Fruit fly (Drosophila melanogaster) whole organism, embryonic: ENCODE measurements around the gene CG32639.

Source experiments
- Atf6 ChIP-seq: fragments of 200-800 bp; sonication (Bioruptor generic); IDR thresholded peaks from 2 replicates; pipeline ENCODE4 v1.3.6; 2022; ENCODE audit warnings: missing biosample characterization, missing genetic modification characterization
- Awh ChIP-seq: fragments of 200-800 bp; sonication (Bioruptor generic); IDR thresholded peaks from 2 replicates; pipeline ENCODE4, ENCODE4 v1.3.6; 2022; ENCODE audit warnings: missing biosample characterization, missing genetic modification characterization
- BtbVII ChIP-seq: fragments of 200-800 bp; sonication (Bioruptor generic); optimal IDR thresholded peaks from 3 replicates; lab custom pipeline; 2017; ENCODE audit warnings: missing biosample characterization, mild to moderate bottlenecking, missing genetic modification characterization
- CG10565 ChIP-seq: fragments of 200-800 bp; sonication (Bioruptor generic); optimal IDR thresholded peaks from 3 replicates; lab custom pipeline; 2016; ENCODE audit warnings: missing biosample characterization, mild to moderate bottlenecking, missing genetic modification characterization
- CG12104 ChIP-seq: fragments of 200-800 bp; sonication (Bioruptor generic); optimal IDR thresholded peaks from 3 replicates; lab custom pipeline; 2016; ENCODE audit warnings: missing biosample characterization, missing genetic modification characterization
- CG1529 ChIP-seq: fragments of 200-800 bp; sonication (Bioruptor generic); optimal IDR thresholded peaks from 3 replicates; lab custom pipeline; 2018; ENCODE audit warnings: missing biosample characterization, missing genetic modification characterization
- CG1603 ChIP-seq: fragments of 200-800 bp; sonication (Bioruptor generic); optimal IDR thresholded peaks from 2 replicates; lab custom pipeline; 2019; ENCODE audit warnings: missing biosample characterization, mild to moderate bottlenecking, missing genetic modification characterization, moderate library complexity
- CG2116 ChIP-seq: fragments of 200-800 bp; sonication (Bioruptor generic); optimal IDR thresholded peaks from 3 replicates; lab custom pipeline; 2018; ENCODE audit warnings: missing biosample characterization, mild to moderate bottlenecking, missing genetic modification characterization
- CG2120 ChIP-seq: fragments of 200-800 bp; sonication (Bioruptor generic); optimal IDR thresholded peaks from 3 replicates; lab custom pipeline; 2016; ENCODE audit warnings: missing biosample characterization, missing genetic modification characterization
- CG2199 ChIP-seq: fragments of 200-800 bp; sonication (Bioruptor generic); IDR thresholded peaks from 3 replicates; pipeline ENCODE4 v1.3.6; 2022; ENCODE audit warnings: missing biosample characterization, missing genetic modification characterization
- CG2875 ChIP-seq: fragments of 200-800 bp; sonication (Bioruptor generic); optimal IDR thresholded peaks from 2 replicates; lab custom pipeline; 2017; ENCODE audit warnings: missing biosample characterization, mild to moderate bottlenecking, missing genetic modification characterization, missing genetic modification reagents
- CG30431 ChIP-seq: fragments of 200-800 bp; sonication (Bioruptor generic); optimal IDR thresholded peaks from 2 replicates; lab custom pipeline; 2017; ENCODE audit warnings: missing biosample characterization, missing genetic modification characterization
- CG32532 ChIP-seq: fragments of 200-800 bp; sonication (Bioruptor generic); IDR thresholded peaks from 2 replicates; pipeline ENCODE4 v1.3.6; 2022; ENCODE audit warnings: missing biosample characterization, missing genetic modification characterization
- CG5180 ChIP-seq: fragments of 200-800 bp; sonication (Bioruptor generic); optimal IDR thresholded peaks from 3 replicates; lab custom pipeline; 2017; ENCODE audit warnings: missing biosample characterization, missing genetic modification characterization, mild to moderate bottlenecking, moderate library complexity, missing genetic modification reagents
- CG6654 ChIP-seq: fragments of 200-800 bp; sonication (Bioruptor generic); optimal IDR thresholded peaks from 2 replicates; lab custom pipeline; 2017; ENCODE audit warnings: missing biosample characterization, mild to moderate bottlenecking, missing genetic modification characterization
- CG6683 ChIP-seq: fragments of 200-800 bp; sonication (Bioruptor generic); optimal IDR thresholded peaks from 2 replicates; lab custom pipeline; 2017; ENCODE audit warnings: missing biosample characterization, mild to moderate bottlenecking, missing genetic modification characterization, missing genetic modification reagents
- CG7556 ChIP-seq: fragments of 200-800 bp; sonication (Bioruptor generic); optimal IDR thresholded peaks from 2 replicates; lab custom pipeline; 2017; ENCODE audit warnings: missing biosample characterization, mild to moderate bottlenecking, missing genetic modification characterization
- CG7928 ChIP-seq: fragments of 200-800 bp; sonication (Bioruptor generic); optimal IDR thresholded peaks from 2 replicates; lab custom pipeline; 2017; ENCODE audit warnings: missing biosample characterization, mild to moderate bottlenecking, missing genetic modification characterization
- CG8281 ChIP-seq: fragments of 200-800 bp; sonication (Bioruptor generic); optimal IDR thresholded peaks from 2 replicates; lab custom pipeline; 2018; ENCODE audit warnings: missing biosample characterization, mild to moderate bottlenecking, missing genetic modification characterization, moderate library complexity
- CG8944 ChIP-seq: fragments of 200-800 bp; sonication (Bioruptor generic); optimal IDR thresholded peaks from 3 replicates; lab custom pipeline; 2016; ENCODE audit warnings: missing biosample characterization, missing genetic modification characterization
- CG9932 ChIP-seq: fragments of 200-800 bp; sonication (Bioruptor generic); IDR thresholded peaks from 2 replicates; pipeline ENCODE4 v1.3.6; 2022; ENCODE audit warnings: missing biosample characterization, missing genetic modification characterization
- CoRest ChIP-seq: fragments of 200-800 bp; sonication (Bioruptor generic); optimal IDR thresholded peaks from 3 replicates; lab custom pipeline; 2018; ENCODE audit warnings: missing biosample characterization, mild to moderate bottlenecking, missing genetic modification characterization, moderate library complexity
- Doc2 ChIP-seq: fragments of 200-800 bp; sonication (Bioruptor generic); IDR thresholded peaks from 2 replicates; pipeline ENCODE4 v1.3.6; 2022; ENCODE audit warnings: missing biosample characterization, missing genetic modification characterization
- HmgD ChIP-seq: fragments of 200-800 bp; sonication (Bioruptor generic); optimal IDR thresholded peaks from 3 replicates; lab custom pipeline; 2016; ENCODE audit warnings: missing biosample characterization, missing genetic modification characterization
- Hr51 ChIP-seq, 2 experiments: fragments of 200-800 bp; sonication (Bioruptor generic); optimal IDR thresholded peaks; 2 replicates in 1 of 2; 3 replicates in 1 of 2; lab custom pipeline; 2016 to 2018; ENCODE audit warnings: missing biosample characterization in 2 of 2, missing genetic modification characterization in 2 of 2, mild to moderate bottlenecking in 1 of 2, moderate library complexity in 1 of 2
- MESR4 ChIP-seq: fragments of 200-800 bp; sonication (Bioruptor generic); optimal IDR thresholded peaks from 2 replicates; lab custom pipeline; 2018; ENCODE audit warnings: missing biosample characterization, mild to moderate bottlenecking, missing genetic modification characterization, moderate library complexity
- Mad ChIP-seq: fragments of 200-800 bp; sonication (Bioruptor generic); optimal IDR thresholded peaks from 2 replicates; lab custom pipeline; 2016; ENCODE audit warnings: missing biosample characterization, missing genetic modification characterization
- Max ChIP-seq: fragments of 200-800 bp; sonication (Bioruptor generic); optimal IDR thresholded peaks from 2 replicates; lab custom pipeline; 2016; ENCODE audit warnings: missing biosample characterization, mild to moderate bottlenecking, missing genetic modification characterization
- NC2β ChIP-seq: fragments of 200-800 bp; sonication (Bioruptor generic); optimal IDR thresholded peaks from 2 replicates; lab custom pipeline; 2016; ENCODE audit warnings: missing biosample characterization, missing genetic modification characterization
- NfI ChIP-seq: fragments of 200-800 bp; sonication (Bioruptor generic); optimal IDR thresholded peaks from 3 replicates; lab custom pipeline; 2018; ENCODE audit warnings: missing biosample characterization, mild to moderate bottlenecking, missing genetic modification characterization, moderate library complexity
- Sry-δ ChIP-seq: fragments of 200-800 bp; sonication (Bioruptor generic); optimal IDR thresholded peaks from 2 replicates; lab custom pipeline; 2016; ENCODE audit warnings: missing biosample characterization, missing genetic modification characterization
- Trl ChIP-seq, 3 experiments: fragments of >200 bp in 2 of 3; fragments of 200-800 bp in 1 of 3; sonication (Bioruptor generic) in 1 of 3; optimal IDR thresholded peaks; 2 replicates in 1 of 3; 3 replicates in 2 of 3; lab custom pipeline; 2016 to 2017; ENCODE audit warnings: missing biosample characterization in 1 of 3, missing genetic modification characterization in 1 of 3
- crc ChIP-seq: fragments of 200-800 bp; sonication (Bioruptor generic); optimal IDR thresholded peaks from 2 replicates; lab custom pipeline; 2016; ENCODE audit warnings: missing biosample characterization, missing genetic modification characterization
- dm ChIP-seq: fragments of 200-800 bp; sonication (Bioruptor generic); optimal IDR thresholded peaks from 3 replicates; lab custom pipeline; 2016; ENCODE audit warnings: missing biosample characterization, missing genetic modification characterization
- dysf ChIP-seq: fragments of 200-800 bp; sonication (Bioruptor generic); IDR thresholded peaks from 3 replicates; pipeline ENCODE4 v1.3.6; 2022; ENCODE audit warnings: missing biosample characterization, missing genetic modification characterization
- fd64A ChIP-seq: fragments of 200-800 bp; sonication (Bioruptor generic); optimal IDR thresholded peaks from 3 replicates; lab custom pipeline; 2018; ENCODE audit warnings: missing biosample characterization, mild to moderate bottlenecking, missing genetic modification characterization
- fu2 ChIP-seq: fragments of 200-800 bp; sonication (Bioruptor generic); optimal IDR thresholded peaks from 2 replicates; lab custom pipeline; 2016; ENCODE audit warnings: missing biosample characterization, missing genetic modification characterization
- h ChIP-seq: fragments of >200 bp; optimal IDR thresholded peaks from 2 replicates; lab custom pipeline; 2017
- hkb ChIP-seq, 2 experiments: fragments of 200-800 bp in 1 of 2; fragments of >200 bp in 1 of 2; sonication (Bioruptor generic) in 1 of 2; IDR thresholded peaks in 1 of 2; optimal IDR thresholded peaks in 1 of 2; 2 replicates each; pipeline versions ENCODE4 v1.3.6 to Lab custom; 2017 to 2022; ENCODE audit warnings: missing biosample characterization in 1 of 2, missing genetic modification characterization in 1 of 2
- hth ChIP-seq: fragments of >200 bp; optimal IDR thresholded peaks from 2 replicates; lab custom pipeline; 2017; ENCODE audit warnings: inconsistent platforms
- klu ChIP-seq: fragments of 200-800 bp; sonication (Bioruptor generic); IDR thresholded peaks from 2 replicates; pipeline ENCODE4 v1.3.6; 2022; ENCODE audit warnings: missing biosample characterization, missing genetic modification characterization
- nmo ChIP-seq: fragments of 200-800 bp; sonication (Bioruptor generic); optimal IDR thresholded peaks from 2 replicates; lab custom pipeline; 2018; ENCODE audit warnings: missing biosample characterization, mild to moderate bottlenecking, missing genetic modification characterization, moderate library complexity
- onecut ChIP-seq: fragments of 200-800 bp; sonication (Bioruptor generic); IDR thresholded peaks from 2 replicates; pipeline ENCODE4 v1.3.6; 2022; ENCODE audit warnings: missing biosample characterization, missing genetic modification characterization
- pita ChIP-seq: fragments of 200-800 bp; sonication (Bioruptor generic); optimal IDR thresholded peaks from 2 replicates; lab custom pipeline; 2017; ENCODE audit warnings: missing biosample characterization, mild to moderate bottlenecking, missing genetic modification characterization
- sens ChIP-seq: fragments of 200-800 bp; sonication (Bioruptor generic); peaks from one replicate; lab custom pipeline; 2016; ENCODE audit warnings: missing biosample characterization, missing genetic modification characterization
- slbo ChIP-seq: fragments of 200-800 bp; sonication (Bioruptor generic); IDR thresholded peaks from 2 replicates; pipeline ENCODE4 v1.3.6; 2022; ENCODE audit warnings: missing biosample characterization, missing genetic modification characterization
- sr ChIP-seq: fragments of 200-800 bp; sonication (Bioruptor generic); IDR thresholded peaks from 3 replicates; pipeline ENCODE4 v1.3.6; 2022; ENCODE audit warnings: missing biosample characterization, missing genetic modification characterization
- trem ChIP-seq: fragments of 200-800 bp; optimal IDR thresholded peaks from 3 replicates; lab custom pipeline; 2019; ENCODE audit warnings: missing biosample characterization, mild to moderate bottlenecking, missing genetic modification characterization, moderate library complexity
- vfl ChIP-seq: fragments of 200-800 bp; sonication (Bioruptor generic); optimal IDR thresholded peaks from 2 replicates; lab custom pipeline; 2016; ENCODE audit warnings: missing biosample characterization, missing genetic modification characterization
- wek ChIP-seq: fragments of 200-800 bp; sonication (Bioruptor generic); optimal IDR thresholded peaks from 3 replicates; lab custom pipeline; 2018; ENCODE audit warnings: missing biosample characterization, mild to moderate bottlenecking, missing genetic modification characterization, moderate library complexity

The CG32639 gene

DNA sequence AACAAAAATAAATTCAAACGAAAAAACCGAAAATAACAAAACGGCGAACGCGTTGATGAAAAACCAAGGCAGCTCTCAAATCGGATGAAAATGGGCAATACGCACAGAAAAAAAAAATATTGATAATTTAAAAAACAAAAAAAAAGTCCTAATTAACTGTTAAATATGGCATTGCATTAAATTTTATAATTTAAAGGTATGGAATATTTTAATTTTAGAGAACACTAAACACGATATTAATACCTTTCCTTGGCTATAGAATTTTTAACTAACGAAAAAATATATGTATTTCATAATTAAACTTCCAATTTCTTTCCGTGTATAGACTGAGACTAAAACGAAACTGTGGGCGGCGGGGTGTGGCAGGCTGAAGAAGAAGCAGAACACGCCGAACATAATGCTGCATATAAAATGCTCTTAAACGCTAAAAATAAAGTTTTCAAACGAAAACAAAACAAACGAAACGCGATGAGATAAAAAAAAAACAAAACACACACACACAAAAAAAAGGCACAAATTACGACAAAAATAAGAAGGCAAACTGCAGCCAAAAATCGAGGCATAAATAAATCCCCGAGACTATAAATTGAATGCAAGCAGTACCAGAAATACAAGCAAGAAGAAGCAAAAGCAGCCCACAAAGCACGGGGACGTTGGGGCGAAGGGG, 38.2 kb upstream of the CG32639 start (continued):
- no peak for TF ChIP-seq Mad (GFP tag; lab: Kevin White, UChicago)
- no peak for TF ChIP-seq CG2875 (GFP tag; lab: Kevin White, UChicago)
- TF ChIP-seq slbo (GFP tag; lab: Robert Waterston, UW), result peak; percentile 42
- TF ChIP-seq Awh (GFP tag; lab: Robert Waterston, UW), result peak; percentile 40; the same call in 1 of the 2 replicates
- no peak for TF ChIP-seq pita (GFP tag; lab: Kevin White, UChicago)
- no peak for TF ChIP-seq NC2β
- TF ChIP-seq fd64A (GFP tag; lab: Kevin White, UChicago), result no peak
- TF ChIP-seq CG8944 (GFP tag; lab: Kevin White, UChicago), result no peak
- TF ChIP-seq CG1529 (GFP tag; lab: Kevin White, UChicago), result no peak
- TF ChIP-seq CG9932 (GFP tag; lab: Robert Waterston, UW), result peak; percentile 34; the same call in 1 of the 2 replicates
- TF ChIP-seq Atf6 (GFP tag; lab: Robert Waterston, UW), result no peak
- TF ChIP-seq fu2 (GFP tag; lab: Kevin White, UChicago), result no peak
- TF ChIP-seq Doc2, result no peak
- TF ChIP-seq dm (GFP tag; lab: Kevin White, UChicago), result no peak
- peak; percentile 56 for TF ChIP-seq trem (tag; lab: Kevin White, UChicago)
- no peak for TF ChIP-seq CG10565 (GFP tag; lab: Kevin White, UChicago)
- TF ChIP-seq BtbVII (GFP tag; lab: Kevin White, UChicago), result peak; percentile 36
- TF ChIP-seq Hr51 (GFP tag; optimal IDR thresholded peaks at IDR 0.05; lab: Kevin White, UChicago), result peak in 1 of 2 experiments; percentile 79
- no peak for TF ChIP-seq hkb (optimal IDR thresholded peaks at IDR 0.05; lab: Kevin White, UChicago)
- TF ChIP-seq hkb (GFP tag; IDR thresholded peaks at IDR 0.05; lab: Robert Waterston, UW), result 0 out of 2 replicates have a peak, but pooled peaks have one; percentile 27
- TF ChIP-seq CG2120 (GFP tag; lab: Kevin White, UChicago), result peak; percentile 23
- no peak for TF ChIP-seq HmgD (GFP tag; lab: Kevin White, UChicago)
- TF ChIP-seq MESR4 (GFP tag; lab: Kevin White, UChicago), result no peak
- TF ChIP-seq CG5180 (GFP tag; lab: Kevin White, UChicago), result peak; percentile 45
- no peak for TF ChIP-seq CG7928 (GFP tag; lab: Kevin White, UChicago)
- TF ChIP-seq hth (lab: Kevin White, UChicago), result no peak
- peak; percentile 36 for TF ChIP-seq CG8281 (tag; lab: Kevin White, UChicago)
- TF ChIP-seq CG12104 (GFP tag; lab: Kevin White, UChicago), result no peak
- peak; percentile 29 for TF ChIP-seq NfI (GFP tag; lab: Kevin White, UChicago)
- peak; percentile 87 for TF ChIP-seq CoRest (tag; lab: Kevin White, UChicago)
- TF ChIP-seq onecut (GFP tag; lab: Robert Waterston, UW), result no peak
- no peak for TF ChIP-seq Trl (optimal IDR thresholded peaks at IDR 0.05; lab: Kevin White, UChicago)
- TF ChIP-seq Trl (GFP tag; optimal IDR thresholded peaks at IDR 0.05; lab: Kevin White, UChicago), result no peak
- no peak for TF ChIP-seq CG2116 (GFP tag; lab: Kevin White, UChicago)
- no peak for TF ChIP-seq wek (GFP tag; lab: Kevin White, UChicago)
- no peak for TF ChIP-seq CG1603 (tag; lab: Kevin White, UChicago)
- TF ChIP-seq Sry-δ, result no peak
- no peak for TF ChIP-seq h (lab: Kevin White, UChicago)
- TF ChIP-seq nmo (GFP tag; lab: Kevin White, UChicago), result peak; percentile 87
- TF ChIP-seq CG30431 (GFP tag; lab: Kevin White, UChicago), result no peak
- TF ChIP-seq sens (GFP tag; lab: Kevin White, UChicago), result peak; percentile 91
- TF ChIP-seq klu (GFP tag; lab: Robert Waterston, UW), result no peak
- peak; percentile 20 for TF ChIP-seq Max (GFP tag; lab: Kevin White, UChicago)
- TF ChIP-seq crc (GFP tag; lab: Kevin White, UChicago), result no peak
- no peak for TF ChIP-seq CG6654 (GFP tag; lab: Kevin White, UChicago)
- TF ChIP-seq CG7556 (GFP tag; lab: Kevin White, UChicago), result peak; percentile 63
- peak; percentile 68 for TF ChIP-seq CG32532 (GFP tag; lab: Robert Waterston, UW)
- TF ChIP-seq dysf (GFP tag; lab: Robert Waterston, UW), result peak; percentile 75
- TF ChIP-seq CG2199 (GFP tag; lab: Robert Waterston, UW), result no peak
- TF ChIP-seq vfl (GFP tag; lab: Kevin White, UChicago), result no peak
- TF ChIP-seq CG6683 (GFP tag; lab: Kevin White, UChicago), result no peak
- no peak for TF ChIP-seq sr (GFP tag; lab: Robert Waterston, UW)
